Worm (Caenorhabditis elegans): ENCODE measurements around the gene Y75B7AL.2.

DNA sequence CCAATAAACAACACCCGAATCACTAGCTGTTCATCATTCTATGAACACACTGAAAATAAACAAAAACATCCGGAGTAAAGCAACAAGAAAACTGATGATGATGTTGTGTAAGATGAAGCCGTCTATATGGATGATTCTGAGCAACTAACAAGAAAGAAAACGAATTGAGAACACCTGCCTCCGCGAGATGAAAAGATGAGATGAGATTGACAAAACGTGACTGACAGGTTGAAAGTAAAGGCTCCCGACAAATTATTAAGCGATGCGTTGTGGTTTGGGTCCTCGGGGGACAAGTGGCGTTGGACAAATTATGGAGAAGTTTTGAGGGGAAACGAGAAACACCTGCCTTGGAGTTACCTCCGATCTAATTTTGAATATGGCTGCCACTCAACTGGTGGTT is 31.9 kb downstream of the Y75B7AL.2 start:
- TF ChIP-seq unc-39 (tag; optimal IDR thresholded peaks at IDR 0.05) (no peak), ceh-16 (tag; optimal IDR thresholded peaks at IDR 0.05) (no peak), nhr-77 (tag; optimal IDR thresholded peaks at IDR 0.05) (no peak)
